Worm (Caenorhabditis elegans) whole organism, dauer: Measurements from ENCODE around the gene nhr-153.
"Not testable (repeated sequence)": the region's sequence is repeated elsewhere in the genome, so short reads cannot be mapped to it uniquely, and the experiment has no call there.

Experiments used
- unc-62 ChIP-seq: sonication (generic microtip); optimal IDR thresholded peaks from 2 replicates; lab custom pipeline; 2017; ENCODE audit warnings: missing biosample characterization, missing genetic modification reagents, missing genetic modification characterization

Gene nhr-153

ce11 chrV:12091759-12092158 is 12.3 kb upstream of the nhr-153 start, which contains the start of gene nhr-206:
Gene nhr-206 (plus strand): TSS chrV:12092006.
- no peak for TF ChIP-seq unc-62

DNA sequence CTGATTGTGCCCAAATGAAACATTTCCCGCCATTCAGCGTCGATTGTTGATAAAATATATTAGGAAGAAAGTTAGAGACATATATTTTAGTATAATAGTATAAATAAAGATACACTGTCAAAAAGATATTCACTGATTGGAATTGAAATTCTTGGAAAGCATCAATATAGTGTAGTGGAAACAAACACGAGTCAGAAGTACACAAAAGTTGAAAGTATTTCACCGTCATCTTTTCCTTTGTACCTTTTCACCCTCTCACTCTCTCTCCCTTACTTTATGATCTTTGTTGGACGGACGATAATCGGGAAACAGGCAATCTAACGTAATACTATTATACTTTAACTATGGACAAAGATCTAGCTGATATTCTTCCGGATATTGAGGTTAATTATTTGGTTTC is 10.0 kb upstream of the nhr-153 start, which contains the start of gene nhr-208:
nhr-208 (plus strand) TSS at position 288 of the 400 bp plus-strand sequence.
- TF ChIP-seq unc-62 = no peak

DNA sequence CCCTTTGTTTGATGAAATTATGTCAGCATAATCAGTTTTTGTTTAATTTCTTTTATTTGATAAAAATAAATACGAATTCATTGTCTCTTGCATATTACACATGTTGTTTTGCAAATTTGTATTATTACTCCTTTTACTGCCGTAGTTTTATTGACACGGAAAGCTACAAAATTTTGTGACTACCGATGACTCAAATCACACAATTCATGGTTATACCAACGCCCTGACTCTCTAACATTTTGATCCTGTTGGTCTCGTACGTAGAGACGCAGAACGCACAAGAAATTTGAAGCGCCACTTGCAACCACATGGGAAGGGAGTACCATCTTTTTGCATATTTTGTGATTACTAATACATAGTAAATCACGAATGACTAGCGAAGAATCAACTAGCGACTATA is 8.2 kb upstream of the nhr-153 start, which contains the start of gene nhr-207:
nhr-207 (plus strand) TSS at position 282 of the 400 bp plus-strand sequence.
- no peak for TF ChIP-seq unc-62

ce11 chrV:12098123-12098522 is 5.9 kb upstream of the nhr-153 start, which contains the start of gene nhr-209:
Gene nhr-209 (plus strand): TSS chrV:12098149.
- TF ChIP-seq unc-62 = no peak

ce11 chrV:12100794-12101343 is 3.2 kb upstream of the nhr-153 start, which contains the start of gene nhr-154:
Gene nhr-154 (plus strand): TSS chrV:12101293.
- TF ChIP-seq unc-62 = no peak

ce11 chrV:12106841-12107240 is 2.8 kb downstream of the nhr-153 start, which contains the start of gene nhr-136:
Gene nhr-136 (plus strand): TSS chrV:12107141.
- no peak for TF ChIP-seq unc-62

- no peak for TF ChIP-seq unc-62
Measured at ce11 chrV:12111452-12111851, 7.4 kb downstream of the nhr-153 start, which contains the start of gene lhpp-1. Gene lhpp-1 (minus strand): TSS chrV:12111805.

DNA sequence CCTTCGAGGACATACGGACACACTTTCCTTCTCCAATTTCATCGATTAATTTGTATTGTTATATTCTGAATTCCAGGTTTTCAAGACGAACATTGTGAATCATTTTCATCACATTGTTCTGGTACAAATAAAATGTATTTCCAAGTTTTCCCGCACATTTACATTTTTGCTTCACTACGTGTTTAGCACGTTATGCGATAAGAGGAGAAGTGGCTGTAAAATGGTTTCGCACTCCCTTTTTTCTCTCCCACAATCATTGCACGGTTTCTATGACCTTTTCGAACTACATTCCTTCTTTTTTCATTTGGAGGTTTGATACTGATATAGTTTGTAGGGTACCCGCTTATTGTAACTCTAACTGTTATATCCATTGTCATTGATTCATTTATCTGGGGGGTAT is 9.7 kb downstream of the nhr-153 start:
- no peak for TF ChIP-seq unc-62

DNA sequence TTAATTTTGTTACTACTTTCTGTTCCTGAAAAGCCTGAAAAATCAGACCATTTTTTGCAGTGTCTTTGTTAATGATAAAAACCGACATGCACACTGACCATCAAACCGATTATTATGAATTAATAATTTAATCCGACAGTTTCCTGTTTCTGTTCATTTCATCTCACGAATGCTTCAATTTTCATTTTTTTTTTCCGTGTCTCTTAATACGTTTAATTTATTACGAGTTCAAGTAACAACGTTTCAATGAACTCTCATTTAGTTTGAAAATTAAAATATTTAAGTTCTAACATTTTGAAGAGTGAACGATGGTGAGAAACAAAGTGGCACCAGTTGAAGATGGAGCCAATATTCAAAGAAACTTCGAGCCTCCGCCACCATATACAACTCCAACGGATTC is 10.7 kb downstream of the nhr-153 start, which contains the start of gene spin-1:
spin-1 (plus strand) TSS at position 301 of the 400 bp plus-strand sequence.
- TF ChIP-seq unc-62 = no peak

DNA sequence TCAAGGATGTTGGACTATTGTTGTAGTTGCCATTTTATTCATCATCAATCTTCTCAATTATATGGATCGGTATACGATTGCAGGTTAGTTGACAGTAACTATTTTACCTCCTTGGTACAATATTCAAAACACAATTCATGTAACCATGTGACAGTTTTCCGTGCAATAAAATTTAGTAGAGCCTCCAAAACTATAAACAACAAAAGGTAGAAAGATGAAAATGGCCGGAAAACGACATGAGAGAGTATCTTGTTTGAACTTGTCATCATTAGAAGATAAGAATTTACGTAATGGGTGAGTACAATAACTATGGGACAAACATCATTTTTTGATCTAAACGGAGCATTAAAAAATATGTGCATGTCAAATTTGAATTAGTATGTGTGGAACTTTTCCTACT is 11.1 kb downstream of the nhr-153 start:
- no peak for TF ChIP-seq unc-62

DNA sequence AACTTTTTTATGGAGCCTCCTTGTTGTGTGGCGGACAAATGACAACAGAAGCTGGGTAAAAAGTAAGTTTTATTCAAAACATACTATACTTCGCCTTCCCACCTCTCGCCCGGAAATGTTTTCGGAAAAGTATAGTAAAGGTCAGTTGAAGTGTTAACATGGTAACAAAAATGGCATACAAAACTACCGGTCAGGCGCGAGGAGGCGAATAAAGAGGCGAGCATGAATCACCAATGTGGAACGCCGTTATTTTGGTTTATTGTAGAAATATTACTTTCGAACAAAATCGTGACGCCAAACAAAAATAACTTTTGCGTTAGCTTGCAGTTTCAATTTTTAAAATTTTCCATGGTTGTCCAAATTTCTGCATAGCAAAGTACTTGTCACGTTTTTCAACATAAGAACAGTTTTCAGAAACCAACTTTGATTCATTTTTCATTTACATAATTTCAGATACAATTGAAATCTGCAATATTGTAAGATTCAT is 13.6 kb downstream of the nhr-153 start, which contains the start of gene C13C4.8:
C13C4.8 (plus strand) TSS at position 437 of the 487 bp plus-strand sequence.
- no peak for TF ChIP-seq unc-62

DNA sequence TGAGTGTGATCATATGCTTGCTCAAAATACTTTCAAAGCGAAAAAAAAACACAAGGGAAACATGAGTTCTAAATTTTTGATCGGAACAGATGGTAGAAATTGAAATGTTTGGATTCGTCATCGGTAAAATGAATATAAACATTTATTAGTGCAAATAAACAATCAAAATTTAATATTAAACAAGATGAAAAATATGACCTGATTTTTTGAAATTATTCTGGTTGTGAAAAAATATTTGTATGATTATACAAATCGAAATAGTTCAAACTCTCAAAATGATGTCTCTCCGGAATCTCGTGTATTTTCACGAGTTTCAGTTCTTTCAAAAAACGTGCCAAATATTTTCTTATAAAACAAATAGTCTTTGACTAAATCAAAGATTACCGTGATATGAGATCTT is 16.4 kb downstream of the nhr-153 start, which contains the start of gene C13C4.7:
C13C4.7 (minus strand) TSS at position 101 of the 400 bp plus-strand sequence.
- no peak for TF ChIP-seq unc-62

- TF ChIP-seq unc-62 = no peak
Measured at ce11 chrV:12121274-12121673, 17.3 kb downstream of the nhr-153 start, which contains the start of gene C13C4.6. Gene C13C4.6 (plus strand): TSS chrV:12121574.

ce11 chrV:12130688-12131087 is 26.7 kb downstream of the nhr-153 start, which contains the start of gene C27A7.6:
Gene C27A7.6 (minus strand): TSS chrV:12130788.
- TF ChIP-seq unc-62 = not testable (repeated sequence)

DNA sequence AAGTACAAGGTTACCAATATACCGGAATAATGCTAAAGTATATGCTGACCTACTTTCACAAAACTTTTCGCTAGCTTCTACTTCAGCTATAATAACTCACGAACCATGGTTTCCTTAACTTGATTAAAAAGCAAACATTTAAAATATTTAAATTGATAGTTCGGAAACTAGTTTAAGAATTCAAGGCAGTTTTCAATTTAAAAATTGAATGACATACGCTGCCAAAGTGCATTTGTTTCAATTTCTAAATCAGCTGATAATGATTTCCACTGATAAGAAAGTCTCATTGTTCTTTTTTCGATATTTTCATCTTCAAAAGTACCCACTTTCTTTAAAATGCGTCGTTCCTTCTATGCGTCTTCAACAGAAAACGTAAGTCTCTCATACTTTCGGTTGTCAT is 27.1 kb downstream of the nhr-153 start, which contains the start of gene enpp-1:
enpp-1 (plus strand) TSS at position 301 of the 400 bp plus-strand sequence.
- TF ChIP-seq unc-62 = not testable (repeated sequence)

- no peak for TF ChIP-seq unc-62
Measured at ce11 chrV:12137942-12138341, 33.9 kb downstream of the nhr-153 start.

- TF ChIP-seq unc-62 = no peak
Measured at ce11 chrV:12140625-12141024, 36.6 kb downstream of the nhr-153 start, which contains the start of gene C27A7.3. Gene C27A7.3 (plus strand): TSS chrV:12140925.

DNA sequence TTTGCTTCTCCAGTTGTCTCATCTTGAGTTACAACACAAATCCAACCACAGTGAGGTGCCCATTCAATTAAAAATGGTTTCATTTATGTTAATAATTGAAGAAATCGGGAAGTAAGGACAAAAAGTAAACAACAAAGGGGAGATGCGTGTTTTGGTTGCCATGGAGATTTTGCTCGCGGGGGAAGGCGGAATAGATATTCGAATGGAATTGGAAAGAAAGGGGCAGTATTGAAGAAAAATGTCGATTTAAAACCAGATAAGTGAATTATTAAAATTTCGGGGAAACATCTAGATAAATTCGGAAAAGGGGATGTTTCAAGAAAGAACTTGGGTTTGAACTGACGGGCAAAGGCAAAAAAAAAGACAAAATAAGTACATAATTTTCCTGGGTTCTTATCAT is 46.6 kb downstream of the nhr-153 start, which contains the start of gene che-11:
che-11 (minus strand) TSS at position 101 of the 400 bp plus-strand sequence.
- no peak for TF ChIP-seq unc-62
